Worm (Caenorhabditis elegans) whole organism, L1 larva: ENCODE measurements around the gene bub-3.

ENCODE experiments used
- aly-2 ChIP-seq: fragments of 150-350 bp; optimal IDR thresholded peaks from 2 replicates; lab custom pipeline; 2014; ENCODE audit warnings: missing biosample characterization, missing genetic modification characterization
- dpl-1 ChIP-seq, 3 experiments: fragments of 150-350 bp in 2 of 3; sonication (generic microtip) in 1 of 3; optimal IDR thresholded peaks; 2 replicates each; lab custom pipeline; 2014 to 2017; ENCODE audit warnings: missing biosample characterization in 3 of 3, missing genetic modification characterization in 3 of 3, missing genetic modification reagents in 3 of 3
- elt-3 ChIP-seq, 6 experiments: fragments of 150-350 bp in 1 of 6; sonication (generic microtip); optimal IDR thresholded peaks; 2 replicates each; lab custom pipeline; 2017 to 2018; ENCODE audit warnings: missing biosample characterization in 6 of 6, missing genetic modification characterization in 6 of 6, inconsistent platforms in 1 of 6
- irx-1 ChIP-seq: sonication (generic microtip); optimal IDR thresholded peaks from 2 replicates; lab custom pipeline; 2016; ENCODE audit warnings: missing genetic modification characterization, missing compliant biosample characterization
- lir-3 ChIP-seq: sonication (generic microtip); optimal IDR thresholded peaks from 2 replicates; lab custom pipeline; 2016; ENCODE audit warnings: mild to moderate bottlenecking, missing genetic modification characterization, moderate library complexity, missing compliant biosample characterization; ENCODE audit not compliant: poor library complexity
- mdl-1 ChIP-seq, 2 experiments: fragments of 150-350 bp; optimal IDR thresholded peaks; 2 replicates each; lab custom pipeline; 2014 to 2017; ENCODE audit warnings: missing biosample characterization in 2 of 2, missing genetic modification characterization in 2 of 2, inconsistent platforms in 1 of 2
- nhr-237 ChIP-seq: fragments of 150-350 bp; optimal IDR thresholded peaks from 2 replicates; lab custom pipeline; 2014; ENCODE audit warnings: missing biosample characterization, missing genetic modification characterization
- nhr-47 ChIP-seq: sonication (generic microtip); optimal IDR thresholded peaks from 2 replicates; lab custom pipeline; 2016; ENCODE audit warnings: mild to moderate bottlenecking, missing genetic modification characterization, moderate library complexity, missing compliant biosample characterization
- unc-62 ChIP-seq: fragments of 150-350 bp; optimal IDR thresholded peaks from 2 replicates; lab custom pipeline; 2014; ENCODE audit warnings: missing biosample characterization, missing genetic modification reagents, missing genetic modification characterization

DNA sequence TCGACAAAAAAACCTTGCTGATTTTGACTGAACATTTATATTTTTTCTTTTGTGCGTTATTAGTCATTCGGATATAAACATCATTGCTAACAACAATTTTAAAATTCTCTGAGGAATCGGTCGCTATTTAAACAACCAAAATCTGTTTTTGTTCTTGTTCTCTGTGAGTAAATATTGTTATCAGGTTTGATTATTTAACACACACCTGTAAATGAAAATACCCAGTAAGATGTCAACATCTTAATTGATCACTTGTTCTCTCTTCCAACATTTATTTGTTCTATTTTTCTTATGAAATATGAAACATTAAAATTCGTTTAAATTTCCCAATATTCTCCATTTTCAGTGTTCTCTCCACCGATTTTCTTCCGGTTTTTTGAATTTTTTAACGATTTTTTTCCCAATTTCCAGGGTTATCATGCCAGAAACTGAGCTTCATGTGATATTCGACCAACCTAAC lies 37.2 kb downstream of the bub-3 start, which contains the start of gene arrd-11:
- TF ChIP-seq aly-2 (tag; lab: Kevin White, UChicago) (no peak), nhr-47 (tag; lab: Kevin White, UChicago) (no peak), mdl-1 (tag; optimal IDR thresholded peaks at IDR 0.05; lab: Kevin White, UChicago) (no peak), unc-62 (GFP tag; lab: Kevin White, UChicago) (no peak), irx-1 (no peak), elt-3 (tag; optimal IDR thresholded peaks at IDR 0.05; lab: Kevin White, UChicago) (no peak), dpl-1 (GFP tag; optimal IDR thresholded peaks at IDR 0.05; lab: Kevin White, UChicago) (no peak), lir-3 (tag; lab: Kevin White, UChicago) (no peak), nhr-237 (tag; lab: Kevin White, UChicago) (no peak)
